Worm (Caenorhabditis elegans) whole organism, L4 larva: Measurements from ENCODE around the gene eak-7.
A peak's percentile ranks its signal among the peaks of the same experiment; 100 is the strongest.

Experiments
- F26F4.8 ChIP-seq: fragments of 200-800 bp; sonication (Bioruptor generic); conservative IDR thresholded peaks from 2 replicates; pipeline ENCODE4 v1.3.6; 2022; ENCODE audit warnings: missing genetic modification characterization, missing compliant biosample characterization
- F37D6.2 ChIP-seq: sonication (generic microtip); optimal IDR thresholded peaks from 2 replicates; lab custom pipeline; 2016; ENCODE audit warnings: mild to moderate bottlenecking, missing genetic modification characterization, missing compliant biosample characterization
- F44E2.7 ChIP-seq: fragments of 200-800 bp; sonication (Bioruptor generic); IDR thresholded peaks from 2 replicates; pipeline ENCODE4 v2.1.2; 2022; ENCODE audit warnings: missing genetic modification characterization, missing compliant biosample characterization
- T20F7.1 ChIP-seq: fragments of 200-800 bp; sonication (Bioruptor generic); optimal IDR thresholded peaks from 2 replicates; lab custom pipeline; 2018; ENCODE audit warnings: mild to moderate bottlenecking, missing genetic modification characterization, missing compliant biosample characterization
- T26A8.4 ChIP-seq: fragments of 200-800 bp; sonication (Bioruptor generic); IDR thresholded peaks from 2 replicates; pipeline ENCODE4 v1.3.6; 2022; ENCODE audit warnings: missing genetic modification characterization, missing compliant biosample characterization
- Y48G9A.11 ChIP-seq: fragments of 200-800 bp; sonication (Bioruptor generic); IDR thresholded peaks from 2 replicates; pipeline ENCODE4 v1.3.6; 2022; ENCODE audit warnings: missing genetic modification reagents, missing genetic modification characterization, missing compliant biosample characterization
- Y5F2A.4 ChIP-seq: fragments of 200-800 bp; sonication (Bioruptor generic); optimal IDR thresholded peaks from 2 replicates; lab custom pipeline; 2018; ENCODE audit warnings: mild to moderate bottlenecking, missing genetic modification characterization, missing compliant biosample characterization
- ZK546.5 ChIP-seq, 2 experiments: sonication (generic microtip); optimal IDR thresholded peaks; 2 replicates each; lab custom pipeline; 2017; ENCODE audit warnings: missing biosample characterization in 2 of 2, missing genetic modification characterization in 2 of 2
- aly-2 ChIP-seq: sonication (generic microtip); optimal IDR thresholded peaks from 2 replicates; lab custom pipeline; 2018; ENCODE audit warnings: missing biosample characterization, missing genetic modification characterization
- attf-4 ChIP-seq: sonication (generic microtip); optimal IDR thresholded peaks from 3 replicates; lab custom pipeline; 2017; ENCODE audit warnings: missing biosample characterization, missing genetic modification characterization
- ceh-28 ChIP-seq: fragments of 150-350 bp; optimal IDR thresholded peaks from 2 replicates; lab custom pipeline; 2014; ENCODE audit warnings: missing biosample characterization, missing genetic modification reagents, missing genetic modification characterization
- ceh-32 ChIP-seq: sonication (generic microtip); optimal IDR thresholded peaks from 2 replicates; lab custom pipeline; 2016; ENCODE audit warnings: mild to moderate bottlenecking, missing genetic modification characterization, missing compliant biosample characterization; ENCODE audit not compliant: poor library complexity
- ctbp-1 ChIP-seq: fragments of 200-800 bp; sonication (Bioruptor generic); IDR thresholded peaks from 2 replicates; pipeline ENCODE4 v1.3.6; 2022; ENCODE audit warnings: missing genetic modification reagents, missing genetic modification characterization, missing compliant biosample characterization
- daf-16 ChIP-seq, 3 experiments: sonication (generic microtip); optimal IDR thresholded peaks; 2 replicates each; lab custom pipeline; 2016 to 2017; ENCODE audit warnings: missing genetic modification characterization in 3 of 3, missing genetic modification reagents in 3 of 3, mild to moderate bottlenecking in 2 of 3, missing compliant biosample characterization in 2 of 3, missing biosample characterization in 1 of 3, moderate library complexity in 1 of 3
- daf-19 ChIP-seq: fragments of 200-800 bp; sonication (Bioruptor generic); conservative IDR thresholded peaks from 2 replicates; pipeline ENCODE4 v1.3.6; 2022; ENCODE audit warnings: missing genetic modification characterization, missing compliant biosample characterization
- dmd-6 ChIP-seq: fragments of 200-800 bp; sonication (Bioruptor generic); IDR thresholded peaks from 2 replicates; pipeline ENCODE4 v1.3.6; 2022; ENCODE audit warnings: missing genetic modification reagents, missing genetic modification characterization, missing compliant biosample characterization
- duxl-1 ChIP-seq: sonication (generic microtip); optimal IDR thresholded peaks from 2 replicates; lab custom pipeline; 2016; ENCODE audit warnings: mild to moderate bottlenecking, missing genetic modification characterization, moderate library complexity, missing compliant biosample characterization; ENCODE audit not compliant: poor library complexity
- dve-1 ChIP-seq: sonication (generic microtip); optimal IDR thresholded peaks from 2 replicates; lab custom pipeline; 2017; ENCODE audit warnings: antibody characterized with exemption, mild to moderate bottlenecking, missing genetic modification characterization, missing compliant biosample characterization; ENCODE audit not compliant: insufficient read depth
- egl-43 ChIP-seq: fragments of 200-800 bp; sonication (Bioruptor generic); IDR thresholded peaks from 2 replicates; pipeline ENCODE4 v1.3.6; 2022; ENCODE audit warnings: missing genetic modification reagents, missing genetic modification characterization, missing compliant biosample characterization
- hif-1 ChIP-seq, 2 experiments: sonication (generic microtip); optimal IDR thresholded peaks; 2 replicates each; lab custom pipeline; 2016 to 2017; ENCODE audit warnings: missing compliant biosample characterization in 2 of 2, missing genetic modification characterization in 2 of 2, missing genetic modification reagents in 2 of 2, missing genotype in 2 of 2, mild to moderate bottlenecking in 1 of 2
- hlh-11 ChIP-seq: fragments of 200-800 bp; sonication (Bioruptor generic); optimal IDR thresholded peaks from 2 replicates; lab custom pipeline; 2018; ENCODE audit warnings: mild to moderate bottlenecking, missing genetic modification characterization, missing compliant biosample characterization
- hlh-30 ChIP-seq: sonication (generic microtip); optimal IDR thresholded peaks from 2 replicates; lab custom pipeline; 2017; ENCODE audit warnings: antibody characterized with exemption, mild to moderate bottlenecking, missing genetic modification characterization, missing compliant biosample characterization; ENCODE audit not compliant: insufficient read depth
- hmg-1.1 ChIP-seq: fragments of 200-800 bp; sonication (Bioruptor generic); IDR thresholded peaks from 2 replicates; pipeline ENCODE4 v1.3.6; 2022; ENCODE audit warnings: missing genetic modification reagents, missing genetic modification characterization, missing compliant biosample characterization
- lin-13 ChIP-seq: fragments of 150-350 bp; optimal IDR thresholded peaks from 2 replicates; lab custom pipeline; 2014; ENCODE audit warnings: missing biosample characterization, missing genetic modification reagents, missing genetic modification characterization
- lin-15B ChIP-seq: fragments of 150-350 bp; sonication (generic microtip); optimal IDR thresholded peaks from 3 replicates; lab custom pipeline; 2014; ENCODE audit warnings: missing biosample characterization, missing genetic modification characterization
- lin-29 ChIP-seq: fragments of 200-800 bp; sonication (Bioruptor generic); IDR thresholded peaks from 2 replicates; pipeline ENCODE4 v1.3.6; 2022; ENCODE audit warnings: missing genetic modification reagents, missing genetic modification characterization, missing compliant biosample characterization
- lin-38 ChIP-seq: fragments of 200-800 bp; sonication (Bioruptor generic); IDR thresholded peaks from 2 replicates; pipeline ENCODE4 v1.3.6; 2022; ENCODE audit warnings: missing genetic modification reagents, missing genetic modification characterization, missing compliant biosample characterization
- lir-3 ChIP-seq: sonication (generic microtip); optimal IDR thresholded peaks from 2 replicates; lab custom pipeline; 2016; ENCODE audit warnings: mild to moderate bottlenecking, missing genetic modification characterization, missing compliant biosample characterization
- madf-5 ChIP-seq, 2 experiments: fragments of 200-800 bp; sonication (Bioruptor generic); IDR thresholded peaks; 2 replicates each; pipeline ENCODE4 v1.3.6; 2022; ENCODE audit warnings: missing compliant biosample characterization in 2 of 2, missing genetic modification characterization in 2 of 2
- madf-9 ChIP-seq: fragments of 200-800 bp; sonication (Bioruptor generic); conservative IDR thresholded peaks from 2 replicates; pipeline ENCODE4 v1.3.6; 2022; ENCODE audit warnings: missing genetic modification reagents, missing genetic modification characterization, missing compliant biosample characterization
- mdl-1 ChIP-seq, 2 experiments: fragments of 150-350 bp in 1 of 2; sonication (generic microtip) in 1 of 2; optimal IDR thresholded peaks; 2 replicates each; lab custom pipeline; 2014 to 2017; ENCODE audit warnings: missing biosample characterization in 2 of 2, missing genetic modification characterization in 2 of 2
- mdt-29 ChIP-seq: fragments of 200-800 bp; sonication (Bioruptor generic); IDR thresholded peaks from 2 replicates; pipeline ENCODE4 v1.3.6; 2022; ENCODE audit warnings: missing genetic modification reagents, missing genetic modification characterization, missing compliant biosample characterization
- mxl-2 ChIP-seq: fragments of 200-800 bp; sonication (Bioruptor generic); conservative IDR thresholded peaks from 2 replicates; pipeline ENCODE4 v1.3.6; 2022; ENCODE audit warnings: missing genetic modification reagents, missing genetic modification characterization, missing compliant biosample characterization
- nhr-10 ChIP-seq: fragments of 150-350 bp; optimal IDR thresholded peaks from 2 replicates; lab custom pipeline; 2014; ENCODE audit warnings: missing biosample characterization, missing genetic modification characterization
- nhr-237 ChIP-seq: sonication (generic microtip); optimal IDR thresholded peaks from 2 replicates; lab custom pipeline; 2017; ENCODE audit warnings: missing biosample characterization, missing genetic modification characterization
- nhr-28 ChIP-seq: fragments of 150-350 bp; optimal IDR thresholded peaks from 2 replicates; lab custom pipeline; 2014; ENCODE audit warnings: missing biosample characterization, missing genetic modification characterization
- nhr-42 ChIP-seq: fragments of 200-800 bp; sonication (Bioruptor generic); IDR thresholded peaks from 2 replicates; pipeline ENCODE4 v1.3.6; 2022; ENCODE audit warnings: missing genetic modification characterization, missing compliant biosample characterization
- nhr-76 ChIP-seq: fragments of 150-350 bp; optimal IDR thresholded peaks from 2 replicates; lab custom pipeline; 2014; ENCODE audit warnings: missing biosample characterization, missing genetic modification characterization
- pqm-1 ChIP-seq: sonication (generic microtip); optimal IDR thresholded peaks from 2 replicates; lab custom pipeline; 2017; ENCODE audit warnings: missing biosample characterization, missing genetic modification characterization
- rbr-2 ChIP-seq: sonication (generic microtip); optimal IDR thresholded peaks from 2 replicates; lab custom pipeline; 2016; ENCODE audit warnings: missing genotype, missing genetic modification characterization, missing compliant biosample characterization
- skn-1 ChIP-seq: fragments of 150-350 bp; optimal IDR thresholded peaks from 2 replicates; lab custom pipeline; 2014; ENCODE audit warnings: missing biosample characterization, missing genetic modification characterization
- snpc-4 ChIP-seq: fragments of 150-350 bp; optimal IDR thresholded peaks from 2 replicates; lab custom pipeline; 2014; ENCODE audit warnings: missing biosample characterization, missing genetic modification characterization
- spr-3 ChIP-seq: fragments of 200-800 bp; sonication (Bioruptor generic); optimal IDR thresholded peaks from 2 replicates; lab custom pipeline; 2018; ENCODE audit warnings: mild to moderate bottlenecking, missing genetic modification characterization, missing compliant biosample characterization
- tag-97 ChIP-seq: fragments of 200-800 bp; sonication (Bioruptor generic); IDR thresholded peaks from 2 replicates; pipeline ENCODE4 v1.3.6; 2022; ENCODE audit warnings: missing genetic modification characterization, missing compliant biosample characterization
- unc-130 ChIP-seq: sonication (generic microtip); optimal IDR thresholded peaks from 2 replicates; lab custom pipeline; 2016; ENCODE audit warnings: missing genetic modification reagents, missing genetic modification characterization, missing compliant biosample characterization
- unc-39 ChIP-seq: sonication (generic microtip); optimal IDR thresholded peaks from 2 replicates; lab custom pipeline; 2017; ENCODE audit warnings: missing biosample characterization, missing genetic modification characterization
- unc-62 ChIP-seq, 3 experiments: fragments of 150-350 bp in 1 of 3; sonication (generic microtip); optimal IDR thresholded peaks in 2 of 3; peaks in 1 of 3; 1 replicate in 1 of 3; 2 replicates in 2 of 3; lab custom pipeline; 2014 to 2017; ENCODE audit warnings: missing biosample characterization in 3 of 3, missing genetic modification characterization in 3 of 3, missing genetic modification reagents in 3 of 3, missing genotype in 1 of 3
- zag-1 ChIP-seq: fragments of 150-350 bp; optimal IDR thresholded peaks from 2 replicates; lab custom pipeline; 2014; ENCODE audit warnings: missing biosample characterization, missing genetic modification characterization
- zfp-2 ChIP-seq: sonication (generic microtip); optimal IDR thresholded peaks from 2 replicates; lab custom pipeline; 2016; ENCODE audit warnings: mild to moderate bottlenecking, missing genetic modification characterization, missing compliant biosample characterization
- zfp-3 ChIP-seq: fragments of 200-800 bp; sonication (Bioruptor generic); conservative IDR thresholded peaks from 2 replicates; pipeline ENCODE4 v1.3.6; 2022; ENCODE audit warnings: missing genetic modification reagents, missing genetic modification characterization, missing compliant biosample characterization
- ztf-7 ChIP-seq: fragments of 150-350 bp; optimal IDR thresholded peaks from 2 replicates; lab custom pipeline; 2014; ENCODE audit warnings: missing biosample characterization, missing genetic modification characterization

eak-7 gene

DNA sequence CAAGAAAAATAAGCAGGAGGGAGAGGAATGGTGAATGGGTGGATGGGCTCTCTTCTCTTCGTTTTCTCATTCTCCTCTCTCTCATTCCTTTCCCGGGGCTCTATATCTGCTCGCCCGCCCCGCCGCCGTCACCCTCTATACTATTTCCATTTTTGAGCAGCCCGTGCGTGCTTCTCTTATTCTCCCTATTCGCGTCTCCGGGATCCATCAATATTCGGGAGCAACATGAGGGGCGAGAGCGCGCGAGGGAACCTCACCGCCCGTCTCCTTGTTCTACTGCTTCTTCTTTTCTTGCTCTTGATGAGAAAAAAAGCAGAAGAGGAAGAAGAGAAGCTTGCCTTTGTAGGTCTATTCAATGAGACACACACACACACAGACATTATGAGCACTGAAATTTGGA is 18.4 kb upstream of the eak-7 start (continued):
- TF ChIP-seq F26F4.8 (GFP tag; lab: Robert Waterston, UW) (no peak), zfp-2 (no peak), daf-16 (GFP tag; optimal IDR thresholded peaks at IDR 0.05; lab: Kevin White, UChicago) (no peak), daf-16 (tag; optimal IDR thresholded peaks at IDR 0.05; lab: Kevin White, UChicago) (no peak), mdt-29 (GFP tag; lab: Robert Waterston, UW) (no peak), ctbp-1 (0 out of 2 replicates have a peak, but pooled peaks have one; percentile 42), ceh-28 (tag; lab: Kevin White, UChicago) (no peak), T26A8.4 (GFP tag; lab: Robert Waterston, UW) (no peak), lin-13 (GFP tag; lab: Kevin White, UChicago) (no peak), attf-4 (no peak), unc-130 (GFP tag; lab: Kevin White, UChicago) (no peak), nhr-76 (tag; lab: Kevin White, UChicago) (no peak), hlh-11 (tag; lab: Kevin White, UChicago) (no peak), egl-43 (GFP tag; lab: Robert Waterston, UW) (no peak; the same call in 1 of the 2 replicates), unc-39 (tag; lab: Kevin White, UChicago) (no peak), skn-1 (tag; lab: Kevin White, UChicago) (no peak), mdl-1 (tag; optimal IDR thresholded peaks at IDR 0.05; lab: Kevin White, UChicago) (peak in 1 of 2 experiments; percentile 2), Y5F2A.4 (GFP tag; lab: Kevin White, UChicago) (no peak), zfp-3 (no peak), mxl-2 (GFP tag; lab: Robert Waterston, UW) (no peak), tag-97 (GFP tag; lab: Robert Waterston, UW) (no peak), Y48G9A.11 (GFP tag; lab: Robert Waterston, UW) (no peak), lin-38 (GFP tag; lab: Robert Waterston, UW) (no peak), aly-2 (no peak), T20F7.1 (no peak), ZK546.5 (tag; optimal IDR thresholded peaks at IDR 0.05; lab: Kevin White, UChicago) (no peak), madf-5 (GFP tag; IDR thresholded peaks at IDR 0.05; lab: Robert Waterston, UW) (no peak), nhr-10 (tag; lab: Kevin White, UChicago) (no peak), nhr-237 (no peak), duxl-1 (tag; lab: Kevin White, UChicago) (no peak), nhr-28 (tag; lab: Kevin White, UChicago) (no peak), spr-3 (no peak), nhr-42 (no peak), daf-19 (no peak), F44E2.7 (GFP tag; lab: Robert Waterston, UW) (no peak), hmg-1.1 (GFP tag; lab: Robert Waterston, UW) (peak; percentile 46; the same call in 1 of the 2 replicates), hif-1 (tag; optimal IDR thresholded peaks at IDR 0.05; lab: Kevin White, UChicago) (no peak), lin-15B (no peak), hlh-30 (tag; lab: Kevin White, UChicago) (peak; percentile 14), ceh-32 (tag; lab: Kevin White, UChicago) (no peak), dve-1 (no peak), ztf-7 (no peak), snpc-4 (tag; lab: Kevin White, UChicago) (no peak), madf-9 (GFP tag; lab: Robert Waterston, UW) (no peak), pqm-1 (tag; lab: Kevin White, UChicago) (no peak), dmd-6 (GFP tag; lab: Robert Waterston, UW) (no peak), rbr-2 (peak; percentile 67), unc-62 (GFP tag; optimal IDR thresholded peaks at IDR 0.05 in 1 of 2; lab: Kevin White, UChicago) (no peak), unc-62 (tag; optimal IDR thresholded peaks at IDR 0.05; lab: Kevin White, UChicago) (no peak), lir-3 (tag; lab: Kevin White, UChicago) (no peak), zag-1 (tag; lab: Kevin White, UChicago) (no peak), F37D6.2 (tag; lab: Kevin White, UChicago) (peak; percentile 2), lin-29 (GFP tag; lab: Robert Waterston, UW) (no peak)
